Worm (Caenorhabditis elegans) whole organism, L2 larva: Measurements from ENCODE around the gene str-220.

ENCODE experiments used
- F13H6.1 ChIP-seq: sonication (generic microtip); optimal IDR thresholded peaks from 2 replicates; lab custom pipeline; 2016; ENCODE audit warnings: missing genetic modification characterization, missing compliant biosample characterization
- nhr-12 ChIP-seq: fragments of 150-350 bp; optimal IDR thresholded peaks from 2 replicates; lab custom pipeline; 2014; ENCODE audit warnings: missing biosample characterization, missing genetic modification characterization
- sma-9 ChIP-seq, 2 experiments: fragments of 150-350 bp in 1 of 2; sonication (generic microtip) in 1 of 2; optimal IDR thresholded peaks; 2 replicates each; lab custom pipeline; 2014 to 2016; ENCODE audit warnings: missing genetic modification characterization in 2 of 2, mild to moderate bottlenecking in 1 of 2, missing biosample characterization in 1 of 2, missing compliant biosample characterization in 1 of 2, missing genetic modification reagents in 1 of 2, moderate library complexity in 1 of 2
- unc-39 ChIP-seq: fragments of 150-350 bp; optimal IDR thresholded peaks from 2 replicates; lab custom pipeline; 2014; ENCODE audit warnings: missing biosample characterization, missing genetic modification characterization
- unc-55 ChIP-seq: fragments of 150-350 bp; sonication (generic microtip); optimal IDR thresholded peaks from 3 replicates; lab custom pipeline; 2014; ENCODE audit warnings: missing biosample characterization, missing genetic modification reagents, missing genetic modification characterization
- zag-1 ChIP-seq: fragments of 150-350 bp; optimal IDR thresholded peaks from 2 replicates; lab custom pipeline; 2014; ENCODE audit warnings: missing biosample characterization, missing genetic modification characterization
- ztf-1 ChIP-seq: fragments of 200-800 bp; sonication (Bioruptor generic); conservative IDR thresholded peaks from 2 replicates; pipeline ENCODE4 v1.3.6; 2022; ENCODE audit warnings: missing genetic modification characterization, missing compliant biosample characterization

DNA sequence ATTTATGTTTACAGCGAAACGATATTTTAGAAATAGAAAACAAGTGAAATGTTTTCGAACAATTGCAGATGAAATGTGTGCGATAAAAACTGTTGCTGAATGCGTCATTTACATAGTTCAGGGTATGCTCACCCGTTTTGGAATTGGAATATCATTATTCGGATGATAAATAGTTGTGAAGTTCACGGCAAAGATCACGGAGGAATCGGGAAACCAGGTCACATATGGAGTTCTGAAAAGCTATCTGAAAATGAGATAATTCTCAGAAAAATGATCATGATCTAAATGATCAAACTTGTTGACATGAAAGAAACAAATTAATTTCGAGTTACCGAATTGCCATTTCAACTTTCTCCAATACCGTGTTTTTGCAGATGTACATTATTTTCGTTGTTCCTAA, 24.6 kb upstream of the str-220 start, which contains the start of gene best-16:
- TF ChIP-seq sma-9 (GFP tag; optimal IDR thresholded peaks at IDR 0.05; lab: Kevin White, UChicago) (no peak), sma-9 (tag; optimal IDR thresholded peaks at IDR 0.05; lab: Kevin White, UChicago) (no peak), unc-39 (no peak), nhr-12 (tag; lab: Kevin White, UChicago) (no peak), ztf-1 (GFP tag; lab: Robert Waterston, UW) (no peak), F13H6.1 (tag; lab: Kevin White, UChicago) (no peak), unc-55 (GFP tag; lab: Kevin White, UChicago) (no peak), zag-1 (tag; lab: Kevin White, UChicago) (no peak)
